Worm (Caenorhabditis elegans): ENCODE data around the gene T27D12.6.

Gene T27D12.6

ce11 chrII:11868893-11869292 is 33.6 kb downstream of the T27D12.6 start:
- TF ChIP-seq nhr-76 (tag; optimal IDR thresholded peaks at IDR 0.05) (no peak), ceh-83 (GFP tag; optimal IDR thresholded peaks at IDR 0.05) (no peak), bed-3 (GFP tag; optimal IDR thresholded peaks at IDR 0.05) (no peak), zip-8 (tag; optimal IDR thresholded peaks at IDR 0.05) (no peak), ceh-39 (tag; optimal IDR thresholded peaks at IDR 0.05) (no peak), snpc-4 (tag; optimal IDR thresholded peaks at IDR 0.05) (no peak), ces-1 (GFP tag; optimal IDR thresholded peaks at IDR 0.05) (no peak), M03D4.4 (tag; optimal IDR thresholded peaks at IDR 0.05) (no peak), nhr-237 (tag; optimal IDR thresholded peaks at IDR 0.05) (no peak), tbx-8 (GFP tag; optimal IDR thresholded peaks at IDR 0.05) (no peak), lsy-2 (tag; optimal IDR thresholded peaks at IDR 0.05) (no peak)

- no peak for TF ChIP-seq nhr-76 (tag; optimal IDR thresholded peaks at IDR 0.05)
- TF ChIP-seq ces-1 (GFP tag; optimal IDR thresholded peaks at IDR 0.05) = peak; percentile 79
- peak; percentile 88 for TF ChIP-seq pha-4 (tag; optimal IDR thresholded peaks at IDR 0.05)
- TF ChIP-seq tbx-8 (GFP tag; optimal IDR thresholded peaks at IDR 0.05) = no peak
- peak; percentile 94 for TF ChIP-seq ceh-39 (tag; optimal IDR thresholded peaks at IDR 0.05)
- TF ChIP-seq M03D4.4 (tag; optimal IDR thresholded peaks at IDR 0.05) = no peak
- peak; percentile 55 for TF ChIP-seq sptf-1 (tag; optimal IDR thresholded peaks at IDR 0.05)
- TF ChIP-seq ham-2 (GFP tag; optimal IDR thresholded peaks at IDR 0.05) = peak; percentile 38
- no peak for TF ChIP-seq elt-1 (tag; optimal IDR thresholded peaks at IDR 0.05; ENCODE audit: borderline replicate concordance, insufficient read depth)
- TF ChIP-seq ztf-11 (tag; optimal IDR thresholded peaks at IDR 0.05) = no peak
- no peak for TF ChIP-seq nhr-2 (tag; optimal IDR thresholded peaks at IDR 0.05)
- no peak for TF ChIP-seq blmp-1 (tag; optimal IDR thresholded peaks at IDR 0.05)
- no peak for TF ChIP-seq ceh-83 (GFP tag; optimal IDR thresholded peaks at IDR 0.05)
- TF ChIP-seq snpc-4 (tag; optimal IDR thresholded peaks at IDR 0.05) = no peak
- TF ChIP-seq zip-8 (tag; optimal IDR thresholded peaks at IDR 0.05) = no peak
- no peak for TF ChIP-seq mls-2 (tag; optimal IDR thresholded peaks at IDR 0.05)
- peak; percentile 68 for TF ChIP-seq drap-1 (GFP tag; optimal IDR thresholded peaks at IDR 0.05)
- TF ChIP-seq sem-2 (GFP tag; optimal IDR thresholded peaks at IDR 0.05) = no peak
- peak; percentile 83 for TF ChIP-seq nhr-237 (tag; optimal IDR thresholded peaks at IDR 0.05)
- no peak for TF ChIP-seq unc-62 (GFP tag; optimal IDR thresholded peaks at IDR 0.05)
- no peak for TF ChIP-seq flh-1 (GFP tag; optimal IDR thresholded peaks at IDR 0.05)
- TF ChIP-seq bed-3 (GFP tag; optimal IDR thresholded peaks at IDR 0.05) = no peak
- peak; percentile 99 for TF ChIP-seq lsy-2 (tag; optimal IDR thresholded peaks at IDR 0.05)
- no peak for TF ChIP-seq ceh-43 (GFP tag; optimal IDR thresholded peaks at IDR 0.05)
- TF ChIP-seq unc-39 (tag; optimal IDR thresholded peaks at IDR 0.05) = no peak
- TF ChIP-seq nhr-28 (tag; optimal IDR thresholded peaks at IDR 0.05) = no peak
- peak; percentile 21 for TF ChIP-seq unc-120 (tag; optimal IDR thresholded peaks at IDR 0.05; ENCODE audit: poor library complexity, severe bottlenecking)
- TF ChIP-seq hlh-1 (tag; optimal IDR thresholded peaks at IDR 0.05) = peak; percentile 42
- peak; percentile 77 for TF ChIP-seq mep-1 (tag; optimal IDR thresholded peaks at IDR 0.05)
- TF ChIP-seq cnd-1 (tag; optimal IDR thresholded peaks at IDR 0.05) = peak; percentile 23
- no peak for TF ChIP-seq lin-32 (GFP tag; optimal IDR thresholded peaks at IDR 0.05)
- no peak for TF ChIP-seq nhr-12 (tag; optimal IDR thresholded peaks at IDR 0.05)
- TF ChIP-seq lin-13 (tag; optimal IDR thresholded peaks at IDR 0.05) = peak; percentile 89
- TF ChIP-seq elt-3 (tag; optimal IDR thresholded peaks at IDR 0.05) = no peak
- no peak for TF ChIP-seq mab-5 (tag; optimal IDR thresholded peaks at IDR 0.05)
Observed at ce11 chrII:11874674-11875198, 39.4 kb downstream of the T27D12.6 start, which contains the start of the genes npp-3 and top-2. Gene npp-3 (minus strand): TSS chrII:11874788. Gene top-2 (plus strand): TSS chrII:11875148.

- no peak for TF ChIP-seq lsy-2 (tag; optimal IDR thresholded peaks at IDR 0.05)
- TF ChIP-seq nhr-28 (tag; optimal IDR thresholded peaks at IDR 0.05) = no peak
- no peak for TF ChIP-seq lin-32 (GFP tag; optimal IDR thresholded peaks at IDR 0.05)
- TF ChIP-seq blmp-1 (tag; optimal IDR thresholded peaks at IDR 0.05) = no peak
- no peak for TF ChIP-seq nhr-237 (tag; optimal IDR thresholded peaks at IDR 0.05)
- TF ChIP-seq ceh-39 (tag; optimal IDR thresholded peaks at IDR 0.05) = no peak
- TF ChIP-seq cnd-1 (tag; optimal IDR thresholded peaks at IDR 0.05) = no peak
- TF ChIP-seq snpc-4 (tag; optimal IDR thresholded peaks at IDR 0.05) = no peak
- no peak for TF ChIP-seq drap-1 (GFP tag; optimal IDR thresholded peaks at IDR 0.05)
Observed at ce11 chrII:11879784-11880183, 44.5 kb downstream of the T27D12.6 start.
